Fruit fly (Drosophila melanogaster): ENCODE measurements around the gene velo.

velo gene

DNA sequence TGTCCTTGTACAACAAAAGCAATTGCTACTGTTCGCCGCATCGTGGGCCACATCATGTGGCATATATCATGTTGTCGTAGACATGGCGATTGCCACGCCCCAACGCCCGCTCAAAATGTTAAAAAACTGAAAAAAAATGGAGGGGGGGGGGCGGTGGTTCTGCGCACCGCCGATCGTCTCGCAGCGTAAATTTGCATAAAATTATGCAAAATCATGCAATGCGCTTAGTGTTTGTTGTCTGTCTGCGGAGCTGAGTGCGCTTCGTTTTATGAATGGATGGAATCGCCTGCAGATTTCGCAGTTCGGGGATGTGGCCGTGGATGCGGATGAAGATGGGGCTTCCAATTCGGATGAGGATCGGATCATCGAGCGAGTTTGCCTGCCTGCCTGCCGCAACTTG lies 19.3 kb upstream of the velo start:
- TF ChIP-seq CG6808 (GFP tag; optimal IDR thresholded peaks at IDR 0.05), result no peak
- peak in 1 of 2 experiments; percentile 6 for TF ChIP-seq ss (GFP tag; optimal IDR thresholded peaks at IDR 0.05)

DNA sequence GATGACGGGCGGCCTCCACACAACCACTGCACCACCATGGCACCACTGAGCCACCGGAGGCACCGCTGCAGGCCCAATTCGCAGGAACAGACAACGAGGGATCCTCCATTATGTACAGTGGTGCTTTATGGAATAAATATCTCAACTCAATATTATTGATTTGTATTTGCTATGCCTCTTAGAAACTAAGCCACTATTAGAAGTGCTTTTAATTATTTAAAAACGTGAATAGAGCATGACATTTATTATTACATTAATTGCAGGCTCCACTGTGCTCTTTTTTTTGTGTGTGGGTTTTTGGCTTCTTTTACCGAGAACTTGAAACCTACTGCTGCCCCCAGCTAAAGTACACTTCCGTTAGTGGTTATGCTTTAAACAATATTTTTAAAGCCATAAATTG lies 18.7 kb upstream of the velo start:
- TF ChIP-seq dac (GFP tag; optimal IDR thresholded peaks at IDR 0.05) (no peak), Sox15 (GFP tag; optimal IDR thresholded peaks at IDR 0.05) (no peak), CG6276 (GFP tag; optimal IDR thresholded peaks at IDR 0.05) (no peak), Sox102F (GFP tag; optimal IDR thresholded peaks at IDR 0.05) (peak; percentile 69), ss (GFP tag; optimal IDR thresholded peaks at IDR 0.05) (no peak), CG34406 (GFP tag; optimal IDR thresholded peaks at IDR 0.05) (peak; percentile 23), CG6854 (GFP tag; optimal IDR thresholded peaks at IDR 0.05) (no peak), CG8632 (GFP tag; optimal IDR thresholded peaks at IDR 0.05) (peak; percentile 22), CG4318 (GFP tag; optimal IDR thresholded peaks at IDR 0.05) (no peak), CG8319 (GFP tag; optimal IDR thresholded peaks at IDR 0.05) (no peak), CG32006 (GFP tag; optimal IDR thresholded peaks at IDR 0.05) (no peak), spab (GFP tag; optimal IDR thresholded peaks at IDR 0.05) (peak; percentile 39), salr (GFP tag; optimal IDR thresholded peaks at IDR 0.05) (peak in 1 of 2 experiments; percentile 5), Eip75B (GFP tag; optimal IDR thresholded peaks at IDR 0.05) (peak; percentile 24), Eip93F (GFP tag; optimal IDR thresholded peaks at IDR 0.05) (no peak), Hr39 (GFP tag; optimal IDR thresholded peaks at IDR 0.05) (peak; percentile 63), Eip78C (GFP tag) (peak; percentile 83), CG6808 (GFP tag; optimal IDR thresholded peaks at IDR 0.05) (peak; percentile 25), CG9139 (GFP tag; optimal IDR thresholded peaks at IDR 0.05) (no peak), Sox14 (GFP tag; optimal IDR thresholded peaks at IDR 0.05) (peak; percentile 58), Ets96B (tag; optimal IDR thresholded peaks at IDR 0.05) (peak; percentile 56), vri (GFP tag; optimal IDR thresholded peaks at IDR 0.05) (peak; percentile 47), eg (GFP tag; IDR thresholded peaks at IDR 0.05) (no peak), fd85E (GFP tag; optimal IDR thresholded peaks at IDR 0.05) (no peak), Gug (GFP tag; IDR thresholded peaks at IDR 0.05) (no peak), CG11762 (GFP tag; optimal IDR thresholded peaks at IDR 0.05; ENCODE audit: insufficient read depth) (no peak), pdm3 (GFP tag; optimal IDR thresholded peaks at IDR 0.05) (peak; percentile 37), CG7368 (GFP tag; optimal IDR thresholded peaks at IDR 0.05) (no peak), CG16779 (tag; optimal IDR thresholded peaks at IDR 0.05) (no peak), net (GFP tag; optimal IDR thresholded peaks at IDR 0.05) (no peak), Lpt (GFP tag; optimal IDR thresholded peaks at IDR 0.05) (no peak), CG6163 (GFP tag; IDR thresholded peaks at IDR 0.05) (0 out of 3 replicates have a peak, but pooled peaks have one; percentile 44), Ets21C (GFP tag; optimal IDR thresholded peaks at IDR 0.05) (peak; percentile 14), Hr4 (GFP tag; optimal IDR thresholded peaks at IDR 0.05) (no peak), cyc (GFP tag; optimal IDR thresholded peaks at IDR 0.05) (peak; percentile 45), Hr38 (GFP tag; optimal IDR thresholded peaks at IDR 0.05) (no peak), CG10669 (GFP tag; optimal IDR thresholded peaks at IDR 0.05) (peak; percentile 33), CG11294 (GFP tag; IDR thresholded peaks at IDR 0.05) (no peak), fkh (GFP tag; optimal IDR thresholded peaks at IDR 0.05) (no peak), CG10631 (GFP tag; optimal IDR thresholded peaks at IDR 0.05) (peak; percentile 48), CG3919 (GFP tag; optimal IDR thresholded peaks at IDR 0.05) (peak; percentile 40), CG11902 (GFP tag; optimal IDR thresholded peaks at IDR 0.05) (no peak), Smox (GFP tag; optimal IDR thresholded peaks at IDR 0.05) (peak; percentile 62), esn (GFP tag; optimal IDR thresholded peaks at IDR 0.05) (peak; percentile 60), CG31627 (GFP tag; optimal IDR thresholded peaks at IDR 0.05) (peak; percentile 61), acj6 (GFP tag; optimal IDR thresholded peaks at IDR 0.05) (peak; percentile 49), dsx (GFP tag; optimal IDR thresholded peaks at IDR 0.05; ENCODE audit: poor library complexity, severe bottlenecking) (peak; percentile 28), achi (GFP tag; optimal IDR thresholded peaks at IDR 0.05) (peak; percentile 36), svp (GFP tag) (peak; percentile 82), Blimp-1 (GFP tag; optimal IDR thresholded peaks at IDR 0.05) (no peak)

All from whole organism, prepupa.